Fruit fly (Drosophila melanogaster) S2 (cell line): ENCODE data around the gene CG7714.

Source experiments
- CG8478 ChIP-seq: fragments of >200 bp; optimal IDR thresholded peaks from 2 replicates; lab custom pipeline; 2018
- CTCF ChIP-seq, 2 experiments: fragments of >200 bp; optimal IDR thresholded peaks; 2 replicates each; lab custom pipeline; 2018

DNA sequence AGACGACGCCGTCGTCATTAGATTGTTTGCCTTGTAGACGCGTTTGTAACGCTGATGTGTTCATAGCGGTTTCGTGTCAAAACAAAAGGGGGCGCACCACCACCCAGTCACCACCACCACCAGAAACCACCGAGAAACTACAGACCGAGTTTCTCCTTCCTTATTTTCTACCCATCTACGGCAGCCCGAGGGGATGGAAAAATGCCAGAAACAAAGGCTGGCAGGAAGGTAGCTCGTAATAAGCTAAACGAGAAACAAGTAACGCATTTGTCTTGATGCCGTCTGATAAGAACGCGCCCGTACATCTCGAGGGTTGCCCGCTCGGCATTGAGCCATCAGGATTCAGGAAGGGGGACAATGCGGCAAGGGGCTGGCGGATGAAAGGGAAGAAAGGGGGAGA is 18.7 kb downstream of the CG7714 start:
- TF ChIP-seq CTCF (optimal IDR thresholded peaks at IDR 0.05; lab: Kevin White, UChicago) (no peak), CG8478 (lab: Kevin White, UChicago) (no peak)
